Fruit fly (Drosophila melanogaster) Kc167 (cell line): Measurements from ENCODE around the gene t-Grip84.

Source experiments
- Myc ChIP-seq: fragments of >200 bp; optimal IDR thresholded peaks from 2 replicates; lab custom pipeline; 2017; ENCODE audit warnings: missing external identifiers
- Sin3A ChIP-seq: fragments of >200 bp; optimal IDR thresholded peaks from 2 replicates; lab custom pipeline; 2018; ENCODE audit warnings: missing external identifiers
- h ChIP-seq: fragments of >200 bp; optimal IDR thresholded peaks from 3 replicates; lab custom pipeline; 2018; ENCODE audit warnings: missing external identifiers
- insv ChIP-seq: fragments of >200 bp; optimal IDR thresholded peaks from 3 replicates; lab custom pipeline; 2018; ENCODE audit warnings: missing external identifiers
- psq ChIP-seq: fragments of >200 bp; optimal IDR thresholded peaks from 2 replicates; lab custom pipeline; 2017; ENCODE audit warnings: missing external identifiers
- ttk ChIP-seq: sonication (Bioruptor generic); optimal IDR thresholded peaks from 2 replicates; lab custom pipeline; 2017; ENCODE audit warnings: missing external identifiers

t-Grip84 gene

dm6 chr3L:7553062-7553461 lies 37.7 kb downstream of the t-Grip84 start:
- TF ChIP-seq h (lab: Kevin White, UChicago) (no peak), Myc (no peak), Sin3A (no peak), insv (lab: Kevin White, UChicago) (no peak), ttk (lab: Kevin White, UChicago) (no peak)

dm6 chr3L:7552446-7552845 lies 38.4 kb downstream of the t-Grip84 start:
- TF ChIP-seq insv (lab: Kevin White, UChicago), result no peak

DNA sequence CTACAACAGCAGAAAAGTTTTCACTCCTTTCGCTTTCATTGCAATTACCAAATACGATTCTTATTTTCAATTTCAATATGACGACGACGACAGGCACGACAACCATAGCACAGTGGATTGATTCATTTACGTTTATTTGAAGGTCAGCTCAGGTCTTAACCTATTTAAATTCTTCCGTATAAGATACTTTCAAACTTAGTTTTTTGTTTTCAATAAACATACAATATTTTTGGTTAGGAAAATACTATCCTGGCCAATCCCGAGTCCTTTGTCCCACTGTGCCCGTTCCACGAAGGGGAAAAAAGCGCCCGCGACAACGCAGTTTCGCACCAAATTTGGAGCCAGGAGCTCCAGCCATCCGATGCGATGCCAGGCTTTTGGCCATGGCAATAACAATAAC lies 40.6 kb downstream of the t-Grip84 start:
- TF ChIP-seq insv (lab: Kevin White, UChicago), result no peak
- no peak for TF ChIP-seq ttk (lab: Kevin White, UChicago)
- no peak for TF ChIP-seq h (lab: Kevin White, UChicago)
- TF ChIP-seq psq (lab: Kevin White, UChicago), result no peak
- no peak for TF ChIP-seq Sin3A
- no peak for TF ChIP-seq Myc

DNA sequence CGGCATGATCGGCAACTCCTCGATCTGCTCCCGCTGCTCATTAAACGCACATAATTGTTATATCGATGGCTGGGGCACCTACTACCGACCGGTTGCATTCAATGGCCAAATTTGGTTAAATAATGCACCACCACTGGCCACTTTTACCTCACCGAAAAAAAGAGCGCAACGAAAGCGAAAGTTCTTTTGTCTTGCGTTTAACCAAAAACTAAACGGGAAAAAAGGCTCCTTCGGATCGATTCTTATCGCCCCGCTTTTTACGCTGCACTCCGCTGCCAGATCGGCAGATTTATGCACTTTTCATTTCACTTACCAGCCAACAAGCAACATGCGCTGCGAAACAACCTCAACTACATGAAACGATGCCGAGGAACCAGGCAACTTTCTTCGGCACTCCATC lies 45.2 kb downstream of the t-Grip84 start:
- no peak for TF ChIP-seq psq (lab: Kevin White, UChicago)
- TF ChIP-seq insv (lab: Kevin White, UChicago), result no peak
- no peak for TF ChIP-seq h (lab: Kevin White, UChicago)
- TF ChIP-seq Sin3A, result no peak
- TF ChIP-seq Myc, result no peak
- TF ChIP-seq ttk (lab: Kevin White, UChicago), result no peak

DNA sequence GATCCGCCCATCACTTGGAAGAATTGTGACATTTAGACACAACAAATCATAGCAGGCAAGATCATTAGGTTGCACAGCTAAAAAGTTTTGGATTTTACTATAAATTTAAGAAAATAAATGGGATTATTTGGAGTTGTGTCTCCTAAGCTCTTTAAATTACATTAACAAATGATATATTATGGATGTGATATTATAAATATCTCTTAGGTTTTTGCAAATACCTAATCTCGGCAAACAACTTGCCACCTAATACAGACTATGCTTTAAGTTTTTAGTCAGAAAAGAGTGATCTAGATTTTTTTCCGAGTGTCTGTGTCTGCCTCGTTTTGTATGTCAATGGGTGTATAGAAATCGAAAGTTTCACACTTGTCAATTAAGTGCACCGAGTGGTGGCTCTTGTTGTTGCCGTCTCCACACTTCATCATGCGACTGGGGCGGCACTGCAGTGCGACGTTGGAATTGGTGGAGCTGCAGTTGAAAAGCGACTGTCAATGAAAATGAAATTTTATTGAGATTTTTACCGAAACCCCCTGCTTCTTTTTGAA lies 46.1 kb downstream of the t-Grip84 start:
- TF ChIP-seq Sin3A (no peak), Myc (no peak), ttk (lab: Kevin White, UChicago) (no peak), psq (lab: Kevin White, UChicago) (no peak), insv (lab: Kevin White, UChicago) (no peak), h (lab: Kevin White, UChicago) (no peak)

DNA sequence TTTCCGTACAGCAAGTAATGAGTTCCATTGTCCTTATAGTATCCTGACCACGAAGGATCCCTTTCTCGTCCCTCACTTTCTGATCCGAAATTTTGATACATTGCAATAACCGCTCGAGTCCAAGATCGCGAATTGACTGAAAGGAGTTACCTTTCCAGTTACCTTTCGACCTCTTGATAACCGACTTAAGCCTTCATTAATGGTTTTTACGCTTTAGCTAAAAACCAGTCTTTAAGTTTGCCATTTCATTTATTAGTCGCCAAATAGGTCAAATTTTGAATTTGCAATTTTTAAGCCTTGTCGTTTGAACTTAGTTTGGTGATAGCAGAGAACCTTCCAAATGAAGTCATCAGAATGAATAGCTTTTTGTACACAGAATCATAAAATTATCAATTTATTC lies 48.4 kb downstream of the t-Grip84 start, which contains the start of gene CG32376:
Gene CG32376 (minus strand): TSS at position 101 of the 400 bp plus-strand sequence.
- TF ChIP-seq h (lab: Kevin White, UChicago), result no peak
- TF ChIP-seq insv (lab: Kevin White, UChicago), result no peak
- TF ChIP-seq Sin3A, result no peak
- TF ChIP-seq ttk (lab: Kevin White, UChicago), result no peak
- TF ChIP-seq psq (lab: Kevin White, UChicago), result no peak
- TF ChIP-seq Myc, result no peak

DNA sequence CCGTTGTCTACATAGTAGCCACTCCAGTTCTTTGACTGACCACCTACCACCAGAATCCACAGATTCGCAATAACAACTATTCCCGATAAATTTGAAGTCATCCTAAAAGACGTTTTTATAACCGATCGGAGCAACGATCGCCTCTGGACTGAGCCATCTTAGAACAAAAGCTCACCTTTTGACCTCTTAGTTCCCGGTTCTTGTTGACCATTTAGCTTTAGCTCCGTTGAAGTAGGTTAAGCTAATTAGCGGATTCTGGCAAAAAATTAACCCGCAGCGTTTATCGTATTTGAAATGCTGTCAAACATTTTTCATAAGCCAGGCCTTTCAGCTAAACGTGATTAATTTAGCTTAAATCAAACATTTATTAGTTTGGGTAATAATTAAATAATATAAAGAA lies 49.7 kb downstream of the t-Grip84 start, which contains the start of gene CG32374:
Gene CG32374 (minus strand): TSS at position 101 of the 400 bp plus-strand sequence.
- TF ChIP-seq insv (lab: Kevin White, UChicago) (no peak), Sin3A (no peak), ttk (lab: Kevin White, UChicago) (no peak), h (lab: Kevin White, UChicago) (no peak), Myc (no peak)

dm6 chr3L:7539736-7540135 lies 51.1 kb downstream of the t-Grip84 start, which contains the start of gene CG16998:
TSS of gene CG16998 (minus strand) at chr3L:7539836.
- TF ChIP-seq ttk (lab: Kevin White, UChicago) (no peak), psq (lab: Kevin White, UChicago) (no peak), insv (lab: Kevin White, UChicago) (no peak), h (lab: Kevin White, UChicago) (no peak), Sin3A (no peak), Myc (no peak)
